Fruit fly (Drosophila melanogaster) whole organism, pupa: ENCODE measurements around the gene Bap111.

ENCODE experiments used
- EcR ChIP-seq: fragments of 200-800 bp; sonication (Bioruptor generic); optimal IDR thresholded peaks from 3 replicates; lab custom pipeline; 2019; ENCODE audit warnings: missing biosample characterization, missing genetic modification characterization, mild to moderate bottlenecking, moderate library complexity, missing genetic modification reagents
- fd96Ca ChIP-seq: fragments of 200-800 bp; sonication (Bioruptor generic); IDR thresholded peaks from 3 replicates; pipeline ENCODE4 v1.3.6; 2022; ENCODE audit warnings: missing biosample characterization, missing genetic modification characterization

dm6 chrX:9133577-9134240 lies 15.4 kb upstream of the Bap111 start:
- TF ChIP-seq EcR (GFP tag; lab: Kevin White, UChicago) (no peak), fd96Ca (GFP tag; lab: Robert Waterston, UW) (no peak)
